Worm (Caenorhabditis elegans) whole organism, L4 larva: ENCODE measurements around the gene spp-21.

Source experiments
- F10B5.3 ChIP-seq: sonication (generic microtip); optimal IDR thresholded peaks from 2 replicates; lab custom pipeline; 2016; ENCODE audit warnings: mild to moderate bottlenecking, missing genetic modification characterization, missing compliant biosample characterization
- F44E2.7 ChIP-seq: fragments of 200-800 bp; sonication (Bioruptor generic); IDR thresholded peaks from 2 replicates; pipeline ENCODE4 v2.1.2; 2022; ENCODE audit warnings: missing genetic modification characterization, missing compliant biosample characterization
- T20F7.1 ChIP-seq: fragments of 200-800 bp; sonication (Bioruptor generic); optimal IDR thresholded peaks from 2 replicates; lab custom pipeline; 2018; ENCODE audit warnings: mild to moderate bottlenecking, missing genetic modification characterization, missing compliant biosample characterization
- Y105C5A.15 ChIP-seq: fragments of 200-800 bp; sonication (Bioruptor generic); IDR thresholded peaks from 2 replicates; pipeline ENCODE4 v1.3.6; 2022; ENCODE audit warnings: missing genetic modification characterization, missing compliant biosample characterization
- Y48G9A.11 ChIP-seq: fragments of 200-800 bp; sonication (Bioruptor generic); IDR thresholded peaks from 2 replicates; pipeline ENCODE4 v1.3.6; 2022; ENCODE audit warnings: missing genetic modification reagents, missing genetic modification characterization, missing compliant biosample characterization
- Y5F2A.4 ChIP-seq: fragments of 200-800 bp; sonication (Bioruptor generic); optimal IDR thresholded peaks from 2 replicates; lab custom pipeline; 2018; ENCODE audit warnings: mild to moderate bottlenecking, missing genetic modification characterization, missing compliant biosample characterization
- Y75B8A.6 ChIP-seq: fragments of 200-800 bp; sonication (Bioruptor generic); IDR thresholded peaks from 2 replicates; pipeline ENCODE4 v1.3.6; 2022; ENCODE audit warnings: missing genetic modification reagents, missing genetic modification characterization, missing compliant biosample characterization
- ZK337.2 ChIP-seq: fragments of 200-800 bp; sonication (Bioruptor generic); IDR thresholded peaks from 2 replicates; pipeline ENCODE4 v1.3.6; 2022; ENCODE audit warnings: missing genetic modification reagents, missing genetic modification characterization, missing compliant biosample characterization
- ZK546.5 ChIP-seq, 2 experiments: sonication (generic microtip); optimal IDR thresholded peaks; 2 replicates each; lab custom pipeline; 2017; ENCODE audit warnings: missing biosample characterization in 2 of 2, missing genetic modification characterization in 2 of 2
- aha-1 ChIP-seq: fragments of 150-350 bp; peaks from one replicate; lab custom pipeline; 2014; ENCODE audit warnings: missing biosample characterization, missing genetic modification characterization
- aly-2 ChIP-seq: sonication (generic microtip); optimal IDR thresholded peaks from 2 replicates; lab custom pipeline; 2018; ENCODE audit warnings: missing biosample characterization, missing genetic modification characterization
- ama-1 ChIP-seq: fragments of 150-350 bp; optimal IDR thresholded peaks from 2 replicates; lab custom pipeline; 2014; ENCODE audit warnings: inconsistent platforms, mixed read lengths
- attf-4 ChIP-seq: sonication (generic microtip); optimal IDR thresholded peaks from 3 replicates; lab custom pipeline; 2017; ENCODE audit warnings: missing biosample characterization, missing genetic modification characterization
- ceh-44 ChIP-seq: fragments of 200-800 bp; sonication (Bioruptor generic); IDR thresholded peaks from 2 replicates; pipeline ENCODE4 v1.3.6; 2022; ENCODE audit warnings: missing genetic modification reagents, missing genetic modification characterization, missing compliant biosample characterization
- ceh-82 ChIP-seq: sonication (generic microtip); optimal IDR thresholded peaks from 2 replicates; lab custom pipeline; 2017; ENCODE audit warnings: missing biosample characterization, missing genetic modification characterization
- ces-1 ChIP-seq: fragments of 150-350 bp; sonication (generic microtip); optimal IDR thresholded peaks from 4 replicates; lab custom pipeline; 2014; ENCODE audit warnings: missing biosample characterization, missing genetic modification reagents, missing genetic modification characterization
- cey-2 ChIP-seq: sonication (generic microtip); optimal IDR thresholded peaks from 3 replicates; lab custom pipeline; 2017; ENCODE audit warnings: missing genetic modification characterization, mild to moderate bottlenecking, missing compliant biosample characterization, antibody characterized with exemption, borderline replicate concordance; ENCODE audit not compliant: insufficient read depth
- ctbp-1 ChIP-seq: fragments of 200-800 bp; sonication (Bioruptor generic); IDR thresholded peaks from 2 replicates; pipeline ENCODE4 v1.3.6; 2022; ENCODE audit warnings: missing genetic modification reagents, missing genetic modification characterization, missing compliant biosample characterization
- daf-16 ChIP-seq, 3 experiments: sonication (generic microtip); optimal IDR thresholded peaks; 2 replicates each; lab custom pipeline; 2016 to 2017; ENCODE audit warnings: missing genetic modification characterization in 3 of 3, missing genetic modification reagents in 3 of 3, mild to moderate bottlenecking in 2 of 3, missing compliant biosample characterization in 2 of 3, missing biosample characterization in 1 of 3, moderate library complexity in 1 of 3
- dmd-6 ChIP-seq: fragments of 200-800 bp; sonication (Bioruptor generic); IDR thresholded peaks from 2 replicates; pipeline ENCODE4 v1.3.6; 2022; ENCODE audit warnings: missing genetic modification reagents, missing genetic modification characterization, missing compliant biosample characterization
- dmd-8 ChIP-seq: fragments of 200-800 bp; sonication (Bioruptor generic); IDR thresholded peaks from 2 replicates; pipeline ENCODE4 v1.3.6; 2022; ENCODE audit warnings: missing genetic modification characterization, missing compliant biosample characterization
- dmd-9 ChIP-seq: fragments of 200-800 bp; sonication (Bioruptor generic); IDR thresholded peaks from 2 replicates; pipeline ENCODE4 v1.3.6; 2022; ENCODE audit warnings: missing genetic modification reagents, missing genetic modification characterization, missing compliant biosample characterization
- dpl-1 ChIP-seq: fragments of 150-350 bp; optimal IDR thresholded peaks from 2 replicates; lab custom pipeline; 2014; ENCODE audit warnings: missing biosample characterization, missing genetic modification reagents, missing genetic modification characterization
- duxl-1 ChIP-seq: sonication (generic microtip); optimal IDR thresholded peaks from 2 replicates; lab custom pipeline; 2016; ENCODE audit warnings: mild to moderate bottlenecking, missing genetic modification characterization, moderate library complexity, missing compliant biosample characterization; ENCODE audit not compliant: poor library complexity
- egl-27 ChIP-seq: sonication (generic microtip); optimal IDR thresholded peaks from 3 replicates; lab custom pipeline; 2017; ENCODE audit warnings: missing biosample characterization, missing genetic modification reagents, missing genetic modification characterization
- gei-8 ChIP-seq: fragments of 200-800 bp; sonication (Bioruptor generic); optimal IDR thresholded peaks from 2 replicates; lab custom pipeline; 2018; ENCODE audit warnings: mild to moderate bottlenecking, missing genetic modification characterization, missing compliant biosample characterization
- hlh-30 ChIP-seq: sonication (generic microtip); optimal IDR thresholded peaks from 2 replicates; lab custom pipeline; 2017; ENCODE audit warnings: antibody characterized with exemption, mild to moderate bottlenecking, missing genetic modification characterization, missing compliant biosample characterization; ENCODE audit not compliant: insufficient read depth
- hmg-1.1 ChIP-seq: fragments of 200-800 bp; sonication (Bioruptor generic); IDR thresholded peaks from 2 replicates; pipeline ENCODE4 v1.3.6; 2022; ENCODE audit warnings: missing genetic modification reagents, missing genetic modification characterization, missing compliant biosample characterization
- lim-7 ChIP-seq: fragments of 200-800 bp; sonication (Bioruptor generic); IDR thresholded peaks from 2 replicates; pipeline ENCODE4 v1.3.6; 2022; ENCODE audit warnings: missing genetic modification characterization, missing compliant biosample characterization
- lin-15B ChIP-seq: fragments of 150-350 bp; sonication (generic microtip); optimal IDR thresholded peaks from 3 replicates; lab custom pipeline; 2014; ENCODE audit warnings: missing biosample characterization, missing genetic modification characterization
- lin-38 ChIP-seq: fragments of 200-800 bp; sonication (Bioruptor generic); IDR thresholded peaks from 2 replicates; pipeline ENCODE4 v1.3.6; 2022; ENCODE audit warnings: missing genetic modification reagents, missing genetic modification characterization, missing compliant biosample characterization
- lir-3 ChIP-seq: sonication (generic microtip); optimal IDR thresholded peaks from 2 replicates; lab custom pipeline; 2016; ENCODE audit warnings: mild to moderate bottlenecking, missing genetic modification characterization, missing compliant biosample characterization
- mep-1 ChIP-seq: fragments of 150-350 bp; sonication (generic microtip); optimal IDR thresholded peaks from 3 replicates; lab custom pipeline; 2014; ENCODE audit warnings: missing biosample characterization, missing genetic modification characterization
- mxl-2 ChIP-seq: fragments of 200-800 bp; sonication (Bioruptor generic); conservative IDR thresholded peaks from 2 replicates; pipeline ENCODE4 v1.3.6; 2022; ENCODE audit warnings: missing genetic modification reagents, missing genetic modification characterization, missing compliant biosample characterization
- mxl-3 ChIP-seq: fragments of 200-800 bp; sonication (Bioruptor generic); optimal IDR thresholded peaks from 2 replicates; lab custom pipeline; 2018; ENCODE audit warnings: mild to moderate bottlenecking, missing genetic modification characterization, missing compliant biosample characterization
- nhr-102 ChIP-seq: sonication (generic microtip); optimal IDR thresholded peaks from 2 replicates; lab custom pipeline; 2016; ENCODE audit warnings: mild to moderate bottlenecking, missing genetic modification characterization, moderate library complexity, missing compliant biosample characterization
- nhr-11 ChIP-seq: fragments of 150-350 bp; optimal IDR thresholded peaks from 2 replicates; lab custom pipeline; 2014; ENCODE audit warnings: missing biosample characterization, missing genetic modification characterization
- nhr-111 ChIP-seq: fragments of 200-800 bp; sonication (Bioruptor generic); optimal IDR thresholded peaks from 2 replicates; lab custom pipeline; 2018; ENCODE audit warnings: mild to moderate bottlenecking, missing genetic modification characterization, missing compliant biosample characterization
- nhr-41 ChIP-seq: fragments of 200-800 bp; sonication (Bioruptor generic); IDR thresholded peaks from 2 replicates; pipeline ENCODE4 v1.3.6; 2022; ENCODE audit warnings: missing genetic modification reagents, missing genetic modification characterization, missing compliant biosample characterization
- nhr-76 ChIP-seq: fragments of 150-350 bp; optimal IDR thresholded peaks from 2 replicates; lab custom pipeline; 2014; ENCODE audit warnings: missing biosample characterization, missing genetic modification characterization
- nhr-77 ChIP-seq: fragments of 150-350 bp; optimal IDR thresholded peaks from 2 replicates; lab custom pipeline; 2014; ENCODE audit warnings: missing biosample characterization, missing genetic modification characterization
- pha-4 ChIP-seq, 2 experiments: fragments of 150-350 bp in 1 of 2; fragments of 200-800 bp in 1 of 2; sonication (Bioruptor generic) in 1 of 2; IDR thresholded peaks in 1 of 2; optimal IDR thresholded peaks in 1 of 2; 2 replicates each; pipeline versions ENCODE4 v1.3.6 to Lab custom; 2014 to 2022; ENCODE audit warnings: missing genetic modification characterization in 2 of 2, missing genetic modification reagents in 2 of 2, missing biosample characterization in 1 of 2, missing compliant biosample characterization in 1 of 2
- php-3 ChIP-seq: fragments of 200-800 bp; sonication (Bioruptor generic); IDR thresholded peaks from 2 replicates; pipeline ENCODE4 v1.3.6; 2022; ENCODE audit warnings: missing genetic modification reagents, missing genetic modification characterization, missing compliant biosample characterization
- sdz-12 ChIP-seq: fragments of 200-800 bp; sonication (Bioruptor generic); optimal IDR thresholded peaks from 2 replicates; lab custom pipeline; 2018; ENCODE audit warnings: mild to moderate bottlenecking, missing genetic modification characterization, missing compliant biosample characterization
- set-16 ChIP-seq: fragments of 200-800 bp; sonication (Bioruptor generic); IDR thresholded peaks from 2 replicates; pipeline ENCODE4 v1.3.6; 2022; ENCODE audit warnings: missing genetic modification reagents, missing genetic modification characterization, missing compliant biosample characterization
- snpc-4 ChIP-seq: fragments of 150-350 bp; optimal IDR thresholded peaks from 2 replicates; lab custom pipeline; 2014; ENCODE audit warnings: missing biosample characterization, missing genetic modification characterization
- tag-97 ChIP-seq: fragments of 200-800 bp; sonication (Bioruptor generic); IDR thresholded peaks from 2 replicates; pipeline ENCODE4 v1.3.6; 2022; ENCODE audit warnings: missing genetic modification characterization, missing compliant biosample characterization
- tra-1 ChIP-seq: fragments of 200-800 bp; sonication (Bioruptor generic); IDR thresholded peaks from 2 replicates; pipeline ENCODE4 v1.3.6; 2022; ENCODE audit warnings: missing genetic modification reagents, missing genetic modification characterization, missing compliant biosample characterization
- unc-62 ChIP-seq, 3 experiments: fragments of 150-350 bp in 1 of 3; sonication (generic microtip); optimal IDR thresholded peaks in 2 of 3; peaks in 1 of 3; 1 replicate in 1 of 3; 2 replicates in 2 of 3; lab custom pipeline; 2014 to 2017; ENCODE audit warnings: missing biosample characterization in 3 of 3, missing genetic modification characterization in 3 of 3, missing genetic modification reagents in 3 of 3, missing genotype in 1 of 3
- ztf-7 ChIP-seq: fragments of 150-350 bp; optimal IDR thresholded peaks from 2 replicates; lab custom pipeline; 2014; ENCODE audit warnings: missing biosample characterization, missing genetic modification characterization

The spp-21 gene

DNA sequence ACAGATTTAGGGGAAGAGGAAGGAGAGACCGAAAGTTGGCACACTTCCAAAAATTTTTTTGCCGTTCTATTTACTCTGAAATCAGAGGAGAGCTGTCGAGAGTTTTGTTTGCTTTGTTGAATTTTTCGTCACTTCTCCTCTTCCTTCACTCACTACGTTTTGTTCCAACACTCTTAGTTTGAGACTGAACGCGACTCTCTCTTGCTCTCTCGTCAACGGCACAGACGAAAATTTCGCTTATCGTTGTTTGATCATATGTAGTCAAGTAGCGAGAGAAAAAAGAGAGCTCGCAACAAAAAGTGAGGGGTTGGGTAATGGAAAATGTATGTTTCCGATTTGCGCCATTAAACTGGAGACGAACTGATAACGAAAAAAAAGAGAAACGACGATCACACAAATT lies 7.3 kb upstream of the spp-21 start (continued):
- no peak for TF ChIP-seq set-16
- TF ChIP-seq Y48G9A.11 = no peak
- TF ChIP-seq nhr-77 (tag; lab: Kevin White, UChicago) = peak; percentile 51
- no peak for TF ChIP-seq dmd-9
- TF ChIP-seq lin-38 (GFP tag; lab: Robert Waterston, UW) = no peak; the same call in 1 of the 2 replicates
- TF ChIP-seq egl-27 (tag; lab: Kevin White, UChicago) = no peak
- no peak for TF ChIP-seq ceh-82 (tag; lab: Kevin White, UChicago)
- no peak for TF ChIP-seq duxl-1 (tag; lab: Kevin White, UChicago)
- TF ChIP-seq dpl-1 (GFP tag; lab: Kevin White, UChicago) = no peak
- TF ChIP-seq sdz-12 = no peak
- TF ChIP-seq gei-8 (GFP tag; lab: Kevin White, UChicago) = no peak
- TF ChIP-seq mxl-2 (GFP tag; lab: Robert Waterston, UW) = no peak
- TF ChIP-seq T20F7.1 = no peak
- no peak for TF ChIP-seq lim-7 (GFP tag; lab: Robert Waterston, UW)
- TF ChIP-seq ama-1 (lab: Kevin White, UChicago) = no peak
- TF ChIP-seq unc-62 (GFP tag; optimal IDR thresholded peaks at IDR 0.05 in 1 of 2; lab: Kevin White, UChicago) = peak in 1 of 2 experiments; percentile 12
- TF ChIP-seq unc-62 (tag; optimal IDR thresholded peaks at IDR 0.05; lab: Kevin White, UChicago) = no peak
- TF ChIP-seq Y105C5A.15 (GFP tag; lab: Robert Waterston, UW) = no peak
- TF ChIP-seq mxl-3 = no peak
- peak; percentile 33; the same call in 1 of the 2 replicates for TF ChIP-seq tra-1 (GFP tag; lab: Robert Waterston, UW)
- peak; percentile 61 for TF ChIP-seq mep-1 (tag; lab: Kevin White, UChicago)
- TF ChIP-seq cey-2 (tag; lab: Kevin White, UChicago) = no peak
- peak; percentile 30; the same call in 1 of the 2 replicates for TF ChIP-seq hmg-1.1
- TF ChIP-seq Y75B8A.6 (GFP tag; lab: Robert Waterston, UW) = no peak
- TF ChIP-seq ztf-7 (tag; lab: Kevin White, UChicago) = no peak
- no peak for TF ChIP-seq dmd-8
- no peak for TF ChIP-seq lir-3 (tag; lab: Kevin White, UChicago)
- no peak for TF ChIP-seq ZK337.2 (GFP tag; lab: Robert Waterston, UW)
- no peak for TF ChIP-seq ces-1 (GFP tag; lab: Kevin White, UChicago)
- TF ChIP-seq tag-97 (GFP tag; lab: Robert Waterston, UW) = no peak
- no peak for TF ChIP-seq ceh-44 (GFP tag; lab: Robert Waterston, UW)
- no peak for TF ChIP-seq nhr-41 (GFP tag; lab: Robert Waterston, UW)
- TF ChIP-seq ZK546.5 (tag; optimal IDR thresholded peaks at IDR 0.05; lab: Kevin White, UChicago) = no peak
- TF ChIP-seq daf-16 (GFP tag; optimal IDR thresholded peaks at IDR 0.05; lab: Kevin White, UChicago) = no peak
- TF ChIP-seq daf-16 (tag; optimal IDR thresholded peaks at IDR 0.05; lab: Kevin White, UChicago) = peak; percentile 54
- peak; percentile 2 for TF ChIP-seq nhr-11 (tag; lab: Kevin White, UChicago)
- no peak for TF ChIP-seq lin-15B (tag; lab: Kevin White, UChicago)
- TF ChIP-seq dmd-6 = peak; percentile 84
- TF ChIP-seq aha-1 (tag; lab: Kevin White, UChicago) = no peak
- TF ChIP-seq hlh-30 = peak; percentile 25
- no peak for TF ChIP-seq F10B5.3 (tag; lab: Kevin White, UChicago)
- TF ChIP-seq aly-2 (tag; lab: Kevin White, UChicago) = no peak
- TF ChIP-seq F44E2.7 (GFP tag; lab: Robert Waterston, UW) = no peak
- no peak for TF ChIP-seq php-3 (GFP tag; lab: Robert Waterston, UW)
- TF ChIP-seq snpc-4 (tag; lab: Kevin White, UChicago) = no peak
- no peak for TF ChIP-seq nhr-111 (GFP tag; lab: Kevin White, UChicago)
- TF ChIP-seq nhr-76 (tag; lab: Kevin White, UChicago) = no peak
- no peak for TF ChIP-seq nhr-102 (tag; lab: Kevin White, UChicago)
- TF ChIP-seq ctbp-1 = no peak
- no peak for TF ChIP-seq Y5F2A.4 (GFP tag; lab: Kevin White, UChicago)
- peak; percentile 49; the same call in 1 of the 2 replicates for TF ChIP-seq pha-4 (GFP tag; IDR thresholded peaks at IDR 0.05; lab: Robert Waterston, UW)
- peak; percentile 89 for TF ChIP-seq pha-4 (tag; optimal IDR thresholded peaks at IDR 0.05; lab: Kevin White, UChicago)
- TF ChIP-seq attf-4 = no peak
